Worm (Caenorhabditis elegans) whole organism, L2 larva: ENCODE results near the gene F53H8.3.

Source experiments
- R02D3.7 ChIP-seq: fragments of 150-350 bp; optimal IDR thresholded peaks from 2 replicates; lab custom pipeline; 2014; ENCODE audit warnings: missing biosample characterization, missing genetic modification characterization
- blmp-1 ChIP-seq: sonication (generic microtip); optimal IDR thresholded peaks from 2 replicates; lab custom pipeline; 2017; ENCODE audit warnings: missing genetic modification characterization, mild to moderate bottlenecking, missing compliant biosample characterization, antibody characterized with exemption, moderate library complexity; ENCODE audit not compliant: insufficient read depth
- egl-27 ChIP-seq: sonication (generic microtip); optimal IDR thresholded peaks from 3 replicates; lab custom pipeline; 2017; ENCODE audit warnings: missing biosample characterization, missing genetic modification reagents, missing genetic modification characterization
- unc-39 ChIP-seq: fragments of 150-350 bp; optimal IDR thresholded peaks from 2 replicates; lab custom pipeline; 2014; ENCODE audit warnings: missing biosample characterization, missing genetic modification characterization
- unc-62 ChIP-seq: fragments of 150-350 bp; optimal IDR thresholded peaks from 2 replicates; lab custom pipeline; 2014; ENCODE audit warnings: missing biosample characterization, missing genetic modification reagents, missing genetic modification characterization
- zag-1 ChIP-seq: fragments of 150-350 bp; optimal IDR thresholded peaks from 2 replicates; lab custom pipeline; 2014; ENCODE audit warnings: missing biosample characterization, missing genetic modification characterization

- TF ChIP-seq egl-27 (tag; lab: Kevin White, UChicago), result no peak
- no peak for TF ChIP-seq unc-39 (tag; lab: Kevin White, UChicago)
- TF ChIP-seq zag-1 (tag; lab: Kevin White, UChicago), result no peak
- no peak for TF ChIP-seq unc-62 (GFP tag; lab: Kevin White, UChicago)
- TF ChIP-seq R02D3.7 (tag; lab: Kevin White, UChicago), result no peak
- no peak for TF ChIP-seq blmp-1 (tag; lab: Kevin White, UChicago)
These were observed 24.8 kb downstream of the F53H8.3 start, which contains the start of gene ncs-1 for ce11 chrX:963171-963570.
